Worm (Caenorhabditis elegans): ENCODE data around the gene ZC317.2.

- no peak for TF ChIP-seq fos-1 (tag; optimal IDR thresholded peaks at IDR 0.05)
- no peak for TF ChIP-seq ama-1 (optimal IDR thresholded peaks at IDR 0.05)
- TF ChIP-seq lin-39 (tag; optimal IDR thresholded peaks at IDR 0.05), result no peak
- no peak for TF ChIP-seq unc-62 (GFP tag; optimal IDR thresholded peaks at IDR 0.05)
- no peak for TF ChIP-seq lsy-12 (tag; optimal IDR thresholded peaks at IDR 0.05)
- no peak for TF ChIP-seq R02D3.7 (tag; optimal IDR thresholded peaks at IDR 0.05)
- no peak for TF ChIP-seq daf-12 (tag; optimal IDR thresholded peaks at IDR 0.05)
- TF ChIP-seq ceh-9 (tag; optimal IDR thresholded peaks at IDR 0.05), result no peak
- TF ChIP-seq elt-1 (tag; optimal IDR thresholded peaks at IDR 0.05), result no peak
- no peak for TF ChIP-seq nhr-28 (tag; optimal IDR thresholded peaks at IDR 0.05)
- TF ChIP-seq nhr-43 (tag; optimal IDR thresholded peaks at IDR 0.05; ENCODE audit: poor library complexity, severe bottlenecking), result no peak
- no peak for TF ChIP-seq zag-1 (tag; optimal IDR thresholded peaks at IDR 0.05)
- TF ChIP-seq nhr-25 (tag; optimal IDR thresholded peaks at IDR 0.05), result no peak
- TF ChIP-seq snpc-4 (tag; optimal IDR thresholded peaks at IDR 0.05), result no peak
Observed at ce11 chrV:5484866-5485265, 25.0 kb downstream of the ZC317.2 start, which contains the start of gene srg-65.

Data from whole organism, L3 larva.